Worm (Caenorhabditis elegans) whole organism, midembryonic: ENCODE data around the gene alkb-1.
A peak's percentile ranks its signal among the peaks of the same experiment; 100 is the strongest.
"Not testable (repeated sequence)": the region's sequence is repeated elsewhere in the genome, so short reads cannot be mapped to it uniquely, and the experiment has no call there.

Source experiments
- T22C8.4 ChIP-seq: fragments of 200-800 bp; sonication (Bioruptor generic); IDR thresholded peaks from 2 replicates; pipeline ENCODE4 v1.3.6; 2022; ENCODE audit warnings: missing genetic modification characterization, missing compliant biosample characterization
- cog-1 ChIP-seq: sonication (generic microtip); optimal IDR thresholded peaks from 2 replicates; lab custom pipeline; 2016; ENCODE audit warnings: missing genetic modification characterization, missing compliant biosample characterization
- flt-1 ChIP-seq: fragments of 200-800 bp; sonication (Bioruptor generic); IDR thresholded peaks from 2 replicates; pipeline ENCODE4 v1.3.6; 2022; ENCODE audit warnings: missing genetic modification characterization, missing compliant biosample characterization
- klf-2 ChIP-seq: fragments of 200-800 bp; sonication (Bioruptor generic); conservative IDR thresholded peaks from 2 replicates; pipeline ENCODE4 v1.3.6; 2022; ENCODE audit warnings: missing genetic modification reagents, missing genetic modification characterization, missing compliant biosample characterization
- med-1 ChIP-seq: sonication (generic microtip); optimal IDR thresholded peaks from 2 replicates; lab custom pipeline; 2017; ENCODE audit warnings: missing genetic modification characterization, mild to moderate bottlenecking, missing compliant biosample characterization, antibody characterized with exemption, missing genetic modification reagents; ENCODE audit not compliant: insufficient read depth
- ref-1 ChIP-seq: fragments of 200-800 bp; sonication (Bioruptor generic); conservative IDR thresholded peaks from 2 replicates; pipeline ENCODE4 v1.3.6; 2022; ENCODE audit warnings: missing genetic modification reagents, missing genetic modification characterization, missing compliant biosample characterization
- tab-1 ChIP-seq: fragments of 200-800 bp; sonication (Bioruptor generic); IDR thresholded peaks from 2 replicates; pipeline ENCODE4 v1.3.6; 2022; ENCODE audit warnings: missing genetic modification characterization, missing compliant biosample characterization
- ztf-23 ChIP-seq: fragments of 200-800 bp; sonication (Bioruptor generic); IDR thresholded peaks from 2 replicates; pipeline ENCODE4 v1.3.6; 2022; ENCODE audit warnings: missing genetic modification reagents, missing genetic modification characterization, missing compliant biosample characterization
- ztf-29 ChIP-seq: fragments of 200-800 bp; sonication (Bioruptor generic); IDR thresholded peaks from 2 replicates; pipeline ENCODE4 v1.3.6; 2022; ENCODE audit warnings: missing genetic modification reagents, missing genetic modification characterization, missing compliant biosample characterization

Gene alkb-1

ce11 chrII:1437449-1438335 lies 25.5 kb downstream of the alkb-1 start, which contains the start of gene nol-6:
Gene nol-6, minus strand, starts transcription at chrII:1437499.
- TF ChIP-seq ref-1 (GFP tag; lab: Robert Waterston, UW) (no peak), flt-1 (GFP tag; lab: Robert Waterston, UW) (peak; percentile 36; the same call in 1 of the 2 replicates)

ce11 chrII:1438336-1438589 lies 26.1 kb downstream of the alkb-1 start, which contains the start of gene Y51H7C.3:
Gene Y51H7C.3, plus strand, starts transcription at chrII:1438490.
- TF ChIP-seq tab-1 (GFP tag; lab: Robert Waterston, UW), result no peak

- TF ChIP-seq ztf-29 (no peak), ztf-23 (GFP tag; lab: Robert Waterston, UW) (no peak), tab-1 (GFP tag; lab: Robert Waterston, UW) (no peak), klf-2 (GFP tag; lab: Robert Waterston, UW) (no peak), ref-1 (GFP tag; lab: Robert Waterston, UW) (no peak), T22C8.4 (GFP tag; lab: Robert Waterston, UW) (no peak), flt-1 (GFP tag; lab: Robert Waterston, UW) (no peak), cog-1 (tag; lab: Kevin White, UChicago) (no peak), med-1 (no peak)
These were observed 29.3 kb downstream of the alkb-1 start for ce11 chrII:1441479-1441878.

ce11 chrII:1444911-1445310 lies 32.7 kb downstream of the alkb-1 start, which contains the start of gene scl-17:
Gene scl-17, plus strand, starts transcription at chrII:1445211.
- no peak for TF ChIP-seq ztf-29
- no peak for TF ChIP-seq ref-1 (GFP tag; lab: Robert Waterston, UW)
- no peak for TF ChIP-seq tab-1 (GFP tag; lab: Robert Waterston, UW)
- no peak for TF ChIP-seq ztf-23 (GFP tag; lab: Robert Waterston, UW)
- no peak for TF ChIP-seq cog-1 (tag; lab: Kevin White, UChicago)
- TF ChIP-seq klf-2 (GFP tag; lab: Robert Waterston, UW), result no peak
- no peak for TF ChIP-seq med-1
- no peak for TF ChIP-seq T22C8.4 (GFP tag; lab: Robert Waterston, UW)
- no peak for TF ChIP-seq flt-1 (GFP tag; lab: Robert Waterston, UW)

- TF ChIP-seq flt-1 (GFP tag; lab: Robert Waterston, UW); med-1; T22C8.4 (GFP tag; lab: Robert Waterston, UW): not testable (repeated sequence)
These were observed 34.6 kb downstream of the alkb-1 start, which contains the start of gene Y51H7C.12 for ce11 chrII:1446696-1447293. Gene Y51H7C.12, minus strand, starts transcription at chrII:1446746.

ce11 chrII:1451975-1452374 lies 39.8 kb downstream of the alkb-1 start:
- peak; percentile 75; the same call in 1 of the 2 replicates for TF ChIP-seq ztf-23 (GFP tag; lab: Robert Waterston, UW)
- 0 out of 2 replicates have a peak, but pooled peaks have one; percentile 52 for TF ChIP-seq flt-1 (GFP tag; lab: Robert Waterston, UW)
- TF ChIP-seq ztf-29, result 0 out of 2 replicates have a peak, but pooled peaks have one; percentile 18
- peak; percentile 55; the same call in 1 of the 2 replicates for TF ChIP-seq klf-2 (GFP tag; lab: Robert Waterston, UW)
- peak; percentile 68 for TF ChIP-seq ref-1 (GFP tag; lab: Robert Waterston, UW)
- TF ChIP-seq tab-1 (GFP tag; lab: Robert Waterston, UW), result 0 out of 2 replicates have a peak, but pooled peaks have one; percentile 16

ce11 chrII:1453209-1453608 lies 41.0 kb downstream of the alkb-1 start:
- 0 out of 2 replicates have a peak, but pooled peaks have one; percentile 37 for TF ChIP-seq ztf-23 (GFP tag; lab: Robert Waterston, UW)

- TF ChIP-seq klf-2 (GFP tag; lab: Robert Waterston, UW), result peak; percentile 64; the same call in 1 of the 2 replicates
These were observed 41.5 kb downstream of the alkb-1 start for ce11 chrII:1453707-1454106.

- 0 out of 2 replicates have a peak, but pooled peaks have one; percentile 44 for TF ChIP-seq tab-1 (GFP tag; lab: Robert Waterston, UW)
These were observed 42.2 kb downstream of the alkb-1 start for ce11 chrII:1454379-1454778.

ce11 chrII:1457784-1458183 lies 45.6 kb downstream of the alkb-1 start:
- peak; percentile 70 for TF ChIP-seq flt-1 (GFP tag; lab: Robert Waterston, UW)
- TF ChIP-seq tab-1 (GFP tag; lab: Robert Waterston, UW), result peak; percentile 79; the same call in 1 of the 2 replicates
- TF ChIP-seq ref-1 (GFP tag; lab: Robert Waterston, UW), result peak; percentile 63
- peak; percentile 64; the same call in 1 of the 2 replicates for TF ChIP-seq ztf-23 (GFP tag; lab: Robert Waterston, UW)
- TF ChIP-seq klf-2 (GFP tag; lab: Robert Waterston, UW), result peak; percentile 62

ce11 chrII:1466448-1466847 lies 54.2 kb downstream of the alkb-1 start, which contains the start of gene Y51H7C.13:
Gene Y51H7C.13, minus strand, starts transcription at chrII:1466548.
- no peak for TF ChIP-seq cog-1 (tag; lab: Kevin White, UChicago)
- TF ChIP-seq T22C8.4 (GFP tag; lab: Robert Waterston, UW), result no peak
- no peak for TF ChIP-seq ref-1 (GFP tag; lab: Robert Waterston, UW)
- no peak for TF ChIP-seq med-1
- no peak for TF ChIP-seq ztf-23 (GFP tag; lab: Robert Waterston, UW)
